Worm (Caenorhabditis elegans) whole organism, L2 larva: ENCODE data around the gene Y47D3B.12.

Experiments
- ama-1 ChIP-seq: fragments of 150-350 bp; optimal IDR thresholded peaks from 2 replicates; lab custom pipeline; 2018; ENCODE audit warnings: inconsistent platforms
- fos-1 ChIP-seq: fragments of 150-350 bp; optimal IDR thresholded peaks from 2 replicates; lab custom pipeline; 2014; ENCODE audit warnings: missing biosample characterization, missing genetic modification characterization
- mdl-1 ChIP-seq, 2 experiments: fragments of 150-350 bp in 1 of 2; sonication (generic microtip) in 1 of 2; optimal IDR thresholded peaks; 2 replicates each; lab custom pipeline; 2017; ENCODE audit warnings: missing biosample characterization in 2 of 2, missing genetic modification characterization in 2 of 2
- ztf-4 ChIP-seq: fragments of 150-350 bp; optimal IDR thresholded peaks from 2 replicates; lab custom pipeline; 2014; ENCODE audit warnings: missing biosample characterization, missing genetic modification characterization

ce11 chrIII:11410378-11410777 lies 7.6 kb downstream of the Y47D3B.12 start, which contains the start of gene twk-31:
- TF ChIP-seq ztf-4: no peak
- no peak for TF ChIP-seq ama-1
- TF ChIP-seq mdl-1 (tag; optimal IDR thresholded peaks at IDR 0.05; lab: Kevin White, UChicago): no peak
- TF ChIP-seq fos-1 (tag; lab: Kevin White, UChicago): no peak
